Fruit fly (Drosophila melanogaster) ovary, adult (tissue): ENCODE results near the gene CG13117.

Experiments
- CG17801 ChIP-seq: fragments of 200-800 bp; optimal IDR thresholded peaks from 2 replicates; lab custom pipeline; 2019; ENCODE audit warnings: missing biosample characterization, mild to moderate bottlenecking, missing genetic modification characterization, moderate library complexity; ENCODE audit not compliant: partially characterized antibody

The CG13117 gene

DNA sequence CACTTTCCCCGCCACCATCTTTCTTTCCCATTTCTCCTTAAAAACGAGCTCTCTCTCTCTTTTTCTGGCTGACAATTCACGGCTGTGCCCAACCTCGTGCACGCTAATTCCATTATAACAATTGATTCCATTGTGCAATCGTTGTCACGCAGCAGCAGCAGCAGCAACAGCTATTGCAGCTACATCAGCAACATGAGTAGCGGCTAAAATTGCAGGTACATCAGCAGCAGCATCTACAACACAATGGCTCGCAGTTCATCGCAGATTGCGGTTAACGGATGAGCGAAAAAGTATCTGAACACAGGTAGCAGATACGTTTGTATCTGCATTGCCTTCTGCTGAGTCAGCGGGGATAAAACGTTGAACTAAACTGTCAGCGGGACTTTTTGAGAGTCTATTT lies 31.2 kb upstream of the CG13117 start:
- TF ChIP-seq CG17801 (GFP tag; lab: Kevin White, UChicago): no peak

DNA sequence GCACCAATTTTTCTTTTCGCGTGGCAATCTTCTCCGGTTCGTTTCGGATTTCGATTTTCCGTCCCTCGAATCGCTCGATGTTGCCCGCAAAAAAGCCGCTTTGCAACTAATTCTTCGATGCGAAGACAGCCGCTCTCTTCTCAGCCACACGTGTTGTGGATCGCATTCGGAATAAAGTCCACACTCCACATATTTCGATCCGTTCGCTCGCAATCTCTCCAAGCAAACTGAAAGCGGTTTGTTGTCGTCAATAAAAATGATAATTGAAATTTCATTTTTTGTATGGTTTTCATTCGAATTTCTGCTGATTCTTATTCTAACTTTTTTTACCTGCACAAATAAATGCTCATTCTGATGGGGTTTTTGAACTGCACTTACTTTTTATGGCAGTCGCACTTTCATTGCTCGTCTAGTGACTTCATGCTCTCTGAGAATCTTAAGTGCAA lies 30.6 kb upstream of the CG13117 start, which contains the start of gene CG31710:
CG31710 (minus strand) TSS at position 83 of the 446 bp plus-strand sequence.
- peak; percentile 10 for TF ChIP-seq CG17801 (GFP tag; lab: Kevin White, UChicago)

DNA sequence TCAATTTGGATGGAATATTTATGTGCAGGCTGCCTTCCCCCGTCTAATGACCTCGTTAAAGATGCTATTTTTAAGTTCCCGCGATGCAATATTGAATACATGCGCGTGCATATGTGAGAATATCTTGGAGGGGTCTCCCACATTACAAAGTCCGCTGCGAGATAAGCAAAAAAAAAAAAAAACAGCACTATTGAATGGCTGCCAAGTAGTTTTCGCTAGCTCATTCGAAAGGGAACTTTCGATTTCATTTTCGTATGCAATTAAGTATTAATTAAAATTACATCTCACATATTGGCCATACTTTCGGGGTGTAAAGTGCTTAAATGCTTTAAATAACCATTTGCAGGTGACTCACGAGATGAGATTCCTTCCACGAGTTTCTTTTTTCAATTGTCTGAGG lies 29.3 kb upstream of the CG13117 start:
- TF ChIP-seq CG17801 (GFP tag; lab: Kevin White, UChicago): no peak

DNA sequence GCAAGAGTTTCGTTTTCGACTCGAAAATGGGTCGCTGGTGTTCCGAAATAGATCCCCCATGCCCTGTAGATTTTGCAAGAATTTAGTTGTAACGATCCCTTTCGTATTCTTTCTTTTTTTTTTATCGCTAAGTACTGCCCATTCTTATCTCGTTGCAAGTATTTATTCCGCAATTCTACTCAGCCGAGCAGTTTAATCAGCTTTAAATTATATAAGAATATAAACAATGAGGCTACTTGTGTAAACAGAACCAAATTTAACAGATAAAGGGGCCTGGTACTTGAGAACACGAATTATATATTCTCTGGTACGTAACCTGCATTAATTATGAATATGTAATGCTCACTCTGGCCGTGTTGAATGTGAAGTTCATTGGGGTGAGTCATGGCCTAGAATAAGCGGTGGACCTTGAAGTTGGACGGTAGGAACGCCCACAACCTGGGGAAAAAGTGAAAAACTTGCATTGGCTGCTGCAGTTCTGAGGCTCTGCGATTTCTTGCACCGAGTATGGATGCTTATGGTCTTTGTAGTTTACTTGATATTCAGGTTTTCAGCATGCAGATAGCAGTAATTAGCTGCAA lies 28.8 kb upstream of the CG13117 start:
- no peak for TF ChIP-seq CG17801 (GFP tag; lab: Kevin White, UChicago)

DNA sequence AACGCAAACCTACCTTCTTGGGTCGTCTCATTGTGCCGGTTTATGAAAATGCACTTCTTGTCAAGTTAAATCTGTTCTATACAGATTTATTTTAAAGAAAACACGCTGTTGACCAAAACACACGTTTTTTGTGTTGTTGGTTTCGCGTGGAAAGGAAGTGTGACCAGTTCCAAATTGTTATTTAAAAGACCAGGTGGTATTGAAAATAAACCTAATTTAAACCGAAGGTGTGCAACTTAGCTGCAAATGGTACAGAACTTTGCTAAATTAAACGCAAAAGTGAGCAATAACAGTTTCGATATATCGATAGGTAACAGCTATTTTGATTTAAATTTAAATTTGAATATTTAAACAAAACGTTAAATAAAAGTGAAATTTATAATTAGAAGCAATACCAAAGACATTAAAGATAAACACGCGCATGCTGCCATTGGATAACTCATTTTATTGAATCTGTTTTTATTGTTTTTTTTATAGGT lies 25.3 kb upstream of the CG13117 start, which contains the start of gene CG4364:
CG4364 (minus strand) TSS at position 165 of the 479 bp plus-strand sequence.
- TF ChIP-seq CG17801 (GFP tag; lab: Kevin White, UChicago): no peak

DNA sequence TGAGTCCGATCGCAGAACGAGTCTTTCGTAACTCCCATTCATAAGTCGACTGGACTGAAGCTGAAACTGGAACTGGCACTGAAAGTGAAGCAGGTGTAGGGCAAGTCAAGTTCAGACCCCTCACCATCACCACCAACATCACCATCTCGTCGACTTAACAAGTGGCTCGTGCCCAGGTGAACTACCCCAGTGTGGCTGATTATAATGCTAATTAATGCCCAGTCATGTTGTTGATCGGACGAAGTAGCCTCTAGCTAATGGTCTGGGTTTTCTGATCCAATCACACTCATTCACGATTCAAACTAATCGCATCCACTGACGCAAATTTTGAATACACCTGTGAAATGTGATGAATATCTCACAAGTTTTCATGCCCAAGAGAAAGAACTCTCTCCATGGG lies 7.7 kb upstream of the CG13117 start:
- TF ChIP-seq CG17801 (GFP tag; lab: Kevin White, UChicago): no peak

DNA sequence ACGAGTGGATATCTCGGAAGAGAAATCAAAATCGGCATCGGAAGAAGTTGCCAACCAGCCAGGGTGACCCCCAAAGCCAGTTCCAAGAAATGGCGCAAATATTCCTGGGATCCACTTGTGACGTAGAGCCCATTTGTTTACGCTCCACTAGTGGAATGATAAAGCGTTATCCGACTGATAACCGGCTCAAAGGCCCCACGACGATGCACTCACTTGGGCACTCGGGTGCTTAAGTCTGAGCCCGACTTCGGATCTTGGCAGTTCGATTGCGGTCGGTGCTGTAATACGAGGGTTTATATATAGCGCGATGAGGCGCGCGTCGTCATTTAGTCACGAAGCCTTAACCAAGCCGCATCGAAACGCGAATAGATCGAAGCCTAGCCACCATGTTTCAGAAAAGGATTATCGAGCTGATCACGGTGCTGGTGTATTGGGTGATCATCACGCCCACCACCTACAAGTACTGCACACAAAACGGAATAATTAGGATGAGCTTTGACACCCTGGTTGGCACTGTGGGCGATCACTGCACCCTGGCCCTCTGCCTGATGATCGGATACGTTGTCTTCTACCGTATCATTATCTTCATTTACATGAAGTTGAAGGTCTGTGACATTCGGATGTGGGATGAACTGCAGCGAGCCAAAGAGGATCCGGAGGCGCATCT lies 6.7 kb upstream of the CG13117 start, which contains the start of gene CG13116:
CG13116 (plus strand) TSS at position 323 of the 667 bp plus-strand sequence.
- TF ChIP-seq CG17801 (GFP tag; lab: Kevin White, UChicago): no peak

DNA sequence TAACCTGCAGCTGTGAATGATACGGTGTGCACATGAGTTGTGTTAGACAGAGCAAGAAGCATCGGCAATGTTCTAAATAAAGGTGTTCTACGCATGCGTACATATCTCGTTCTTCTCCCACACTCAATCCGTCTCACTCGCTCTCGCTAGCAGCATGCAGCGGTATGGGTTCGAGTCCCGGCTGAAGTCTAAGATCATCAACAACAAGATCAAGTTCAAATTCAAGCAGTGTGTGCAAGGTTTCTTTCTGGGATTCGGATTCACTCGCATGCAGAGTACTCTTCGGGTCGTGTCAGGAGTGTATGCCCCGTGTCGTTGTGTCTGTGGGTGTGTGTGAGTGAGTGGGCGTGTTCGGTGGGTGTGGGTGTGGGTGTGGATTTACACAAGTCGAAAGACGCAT lies 5.2 kb upstream of the CG13117 start:
- no peak for TF ChIP-seq CG17801 (GFP tag; lab: Kevin White, UChicago)

DNA sequence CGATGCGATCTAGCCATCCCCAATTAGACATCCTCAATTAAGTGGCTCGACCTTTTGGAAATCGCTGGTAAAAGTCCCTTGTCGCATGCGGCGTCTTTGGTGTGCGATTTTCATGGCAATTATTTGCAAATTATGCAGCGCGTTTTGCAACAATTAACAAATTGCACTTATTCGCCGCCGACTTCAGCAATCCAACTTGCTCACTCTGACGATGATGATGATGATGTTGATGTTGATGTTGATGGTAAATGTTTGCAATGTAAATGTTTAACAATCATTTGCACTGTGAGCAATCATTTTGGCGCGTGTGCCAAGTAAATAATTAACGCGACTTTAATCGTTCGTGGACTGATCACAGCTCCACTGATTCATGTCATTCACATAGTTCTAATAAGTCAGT lies 2.3 kb upstream of the CG13117 start:
- TF ChIP-seq CG17801 (GFP tag; lab: Kevin White, UChicago): no peak

DNA sequence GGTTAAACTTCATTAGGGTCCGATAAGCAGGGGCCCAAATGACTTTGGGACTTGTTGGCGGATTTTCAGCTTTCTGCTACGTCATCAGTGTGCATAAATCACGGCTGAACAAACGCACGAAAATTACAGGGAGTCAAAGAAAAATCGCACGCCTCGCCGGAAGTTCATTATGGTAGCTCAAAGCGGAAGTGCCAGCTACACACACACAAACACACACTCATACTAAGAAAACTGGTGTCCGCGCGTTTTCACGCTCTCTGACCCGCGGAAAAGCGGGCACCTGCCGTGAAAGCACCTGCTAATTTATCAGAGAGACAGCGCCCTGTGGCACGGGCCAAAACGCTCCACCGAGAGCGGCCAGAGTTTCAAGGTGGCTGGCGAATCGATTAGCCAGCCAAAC lies 915 bp downstream of the CG13117 start:
- TF ChIP-seq CG17801 (GFP tag; lab: Kevin White, UChicago): no peak

DNA sequence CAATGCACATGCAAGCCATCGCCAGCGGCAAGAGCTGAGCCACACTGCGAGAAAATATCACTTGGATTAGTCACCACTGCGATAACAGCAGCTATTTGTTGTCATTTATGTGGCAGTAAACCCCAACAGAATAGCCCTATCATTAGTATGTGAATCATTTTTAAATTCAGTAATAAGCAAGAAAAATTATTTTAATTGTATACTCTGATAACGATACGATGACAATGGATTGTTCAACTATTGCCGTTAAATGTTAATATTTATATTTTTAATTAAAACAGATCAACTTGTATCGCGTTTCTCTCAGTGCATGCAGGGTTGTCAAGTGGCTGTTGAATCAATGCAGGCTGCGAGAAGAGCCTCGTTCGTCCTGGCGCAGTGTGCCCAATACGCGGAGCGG lies 1.4 kb downstream of the CG13117 start:
- no peak for TF ChIP-seq CG17801 (GFP tag; lab: Kevin White, UChicago)

DNA sequence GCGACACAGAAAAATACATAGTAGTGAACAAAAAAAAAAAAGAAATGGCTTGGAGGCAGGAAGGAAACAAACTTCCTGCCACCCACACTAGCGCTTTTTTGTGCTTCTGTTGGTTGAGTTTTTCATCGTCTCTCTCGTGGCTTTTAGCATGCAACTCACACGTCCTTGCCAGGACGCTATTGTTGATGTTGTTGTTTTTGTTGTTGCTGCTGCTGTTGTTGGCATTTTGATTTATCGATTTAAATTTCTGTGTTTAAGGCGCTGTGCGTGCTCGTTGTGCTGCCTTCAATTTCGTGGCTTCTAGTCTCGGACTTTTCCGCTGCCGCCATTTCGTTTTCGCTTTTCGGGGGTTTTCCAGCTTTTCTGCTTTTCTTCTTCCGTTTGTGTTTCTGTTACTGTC lies 3.2 kb downstream of the CG13117 start:
- TF ChIP-seq CG17801 (GFP tag; lab: Kevin White, UChicago): no peak

DNA sequence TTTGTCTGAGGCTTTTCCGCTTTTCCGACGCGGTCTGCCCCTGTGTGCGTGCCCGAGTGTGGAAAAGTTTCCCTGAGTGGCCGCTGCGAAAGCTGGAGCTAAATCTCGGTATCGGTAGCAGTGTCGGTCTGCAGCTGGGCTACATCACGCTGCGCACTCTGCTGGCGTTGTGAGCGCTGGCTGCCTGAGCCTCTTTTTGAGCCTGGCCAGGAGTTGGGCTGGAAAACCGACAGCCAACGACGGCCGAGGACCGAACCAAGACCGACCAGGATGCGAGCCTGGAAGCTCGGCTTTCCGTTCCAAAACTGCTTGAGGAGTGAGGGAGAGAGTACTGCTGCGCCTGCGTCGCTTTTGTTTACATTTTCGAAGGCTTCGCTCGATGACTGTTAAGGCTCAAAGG lies 7.4 kb downstream of the CG13117 start:
- TF ChIP-seq CG17801 (GFP tag; lab: Kevin White, UChicago): no peak

DNA sequence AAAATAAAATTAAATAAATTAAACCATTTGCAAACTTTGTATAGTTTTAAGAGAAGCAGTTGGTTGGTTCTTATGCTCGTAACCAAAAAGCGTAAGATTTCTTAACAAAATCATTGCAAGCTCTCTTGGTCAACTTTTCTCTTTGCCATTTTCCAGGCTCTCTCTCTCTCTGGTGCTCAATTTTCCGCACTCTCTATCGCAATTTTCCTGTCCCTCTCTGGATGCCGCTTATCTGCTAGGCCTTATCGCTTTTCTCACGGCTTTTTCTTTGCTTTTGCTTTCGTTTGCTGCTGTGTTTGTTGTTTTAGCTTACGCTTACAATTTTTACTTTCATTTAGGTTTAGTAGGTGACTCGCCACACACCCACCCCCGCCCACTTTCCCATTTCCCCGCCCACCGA lies 8.2 kb downstream of the CG13117 start:
- no peak for TF ChIP-seq CG17801 (GFP tag; lab: Kevin White, UChicago)

DNA sequence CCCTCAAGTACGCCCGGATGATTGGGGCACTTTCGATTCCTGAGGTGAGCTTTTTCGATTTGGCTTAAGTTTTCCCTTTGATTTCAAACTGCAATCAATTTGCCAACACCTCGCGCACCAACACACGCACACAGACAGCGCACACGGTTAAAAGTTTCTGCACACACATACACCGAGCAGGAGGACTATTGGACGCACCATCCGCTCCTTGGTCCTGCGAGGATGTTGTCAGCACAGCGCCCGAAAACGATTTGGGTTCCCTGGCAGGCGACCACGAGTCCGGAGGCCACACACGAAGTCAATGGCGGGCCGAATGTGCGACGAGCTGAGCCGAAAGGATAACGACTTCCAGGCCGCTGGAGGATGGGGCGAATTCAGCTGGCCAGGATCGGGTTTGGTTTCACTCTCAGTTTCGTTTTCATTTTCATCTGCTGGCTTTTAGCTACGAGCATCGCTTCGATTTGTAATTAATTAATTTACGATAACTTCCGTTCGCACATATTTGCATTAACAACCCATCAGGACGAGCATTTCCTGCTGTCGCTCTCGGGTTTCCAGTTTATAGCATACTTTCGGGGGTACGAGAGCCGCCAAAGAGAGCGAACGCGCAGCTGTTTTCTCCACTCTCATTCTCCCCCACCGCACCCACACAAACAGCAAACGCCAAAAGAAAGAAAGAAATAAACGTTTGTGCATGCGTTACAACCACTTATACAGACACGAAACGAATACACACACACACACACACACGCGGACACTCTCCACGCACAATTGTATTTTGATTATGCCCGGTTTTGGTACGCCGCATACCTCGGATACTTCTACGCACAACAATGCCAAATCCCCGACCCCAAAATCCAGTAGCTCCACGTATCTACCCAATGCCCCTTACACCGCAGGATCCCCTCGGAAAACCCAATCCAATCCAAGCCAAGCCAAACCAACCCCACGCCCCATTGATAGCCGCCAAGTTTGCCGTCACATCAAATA lies 10.1 kb downstream of the CG13117 start, which contains the start of gene Nckx30C:
Nckx30C (minus strand) TSS at position 260 of the 990 bp plus-strand sequence.
- TF ChIP-seq CG17801 (GFP tag; lab: Kevin White, UChicago): no peak
